Worm (Caenorhabditis elegans) whole organism, L2 larva: ENCODE data around the gene M03F4.4.

Experiments
- C34F6.9 ChIP-seq: fragments of 150-350 bp; optimal IDR thresholded peaks from 2 replicates; lab custom pipeline; 2014; ENCODE audit warnings: missing biosample characterization, missing genetic modification characterization
- F13H6.1 ChIP-seq: sonication (generic microtip); optimal IDR thresholded peaks from 2 replicates; lab custom pipeline; 2016; ENCODE audit warnings: missing genetic modification characterization, missing compliant biosample characterization
- R02D3.7 ChIP-seq: fragments of 150-350 bp; optimal IDR thresholded peaks from 2 replicates; lab custom pipeline; 2014; ENCODE audit warnings: missing biosample characterization, missing genetic modification characterization
- Y55F3AM.14 ChIP-seq: fragments of 200-800 bp; sonication (Bioruptor generic); optimal IDR thresholded peaks from 2 replicates; lab custom pipeline; 2018; ENCODE audit warnings: mild to moderate bottlenecking, missing genetic modification characterization, missing compliant biosample characterization
- ZK546.5 ChIP-seq: sonication (generic microtip); optimal IDR thresholded peaks from 2 replicates; lab custom pipeline; 2017; ENCODE audit warnings: missing biosample characterization, missing genetic modification characterization
- alr-1 ChIP-seq: fragments of 150-350 bp; optimal IDR thresholded peaks from 2 replicates; lab custom pipeline; 2014; ENCODE audit warnings: missing biosample characterization, missing genetic modification characterization
- ama-1 ChIP-seq: fragments of 150-350 bp; optimal IDR thresholded peaks from 2 replicates; lab custom pipeline; 2018; ENCODE audit warnings: inconsistent platforms
- blmp-1 ChIP-seq: sonication (generic microtip); optimal IDR thresholded peaks from 2 replicates; lab custom pipeline; 2017; ENCODE audit warnings: missing genetic modification characterization, mild to moderate bottlenecking, missing compliant biosample characterization, antibody characterized with exemption, moderate library complexity; ENCODE audit not compliant: insufficient read depth
- ceh-16 ChIP-seq: fragments of 150-350 bp; optimal IDR thresholded peaks from 2 replicates; lab custom pipeline; 2014; ENCODE audit warnings: missing biosample characterization, missing genetic modification characterization
- ceh-82 ChIP-seq: fragments of 150-350 bp; optimal IDR thresholded peaks from 2 replicates; lab custom pipeline; 2014; ENCODE audit warnings: missing biosample characterization, missing genetic modification characterization
- crh-2 ChIP-seq: sonication (generic microtip); optimal IDR thresholded peaks from 2 replicates; lab custom pipeline; 2017; ENCODE audit warnings: missing biosample characterization, missing genetic modification characterization
- dmd-4 ChIP-seq: sonication (generic microtip); optimal IDR thresholded peaks from 2 replicates; lab custom pipeline; 2017; ENCODE audit warnings: missing biosample characterization, missing genetic modification characterization
- elt-1 ChIP-seq: fragments of 150-350 bp; optimal IDR thresholded peaks from 2 replicates; lab custom pipeline; 2014; ENCODE audit warnings: missing biosample characterization, missing genetic modification characterization
- elt-3 ChIP-seq: sonication (generic microtip); optimal IDR thresholded peaks from 2 replicates; lab custom pipeline; 2017; ENCODE audit warnings: missing biosample characterization, missing genetic modification characterization
- gmeb-1 ChIP-seq: fragments of 150-350 bp; optimal IDR thresholded peaks from 2 replicates; lab custom pipeline; 2014; ENCODE audit warnings: missing biosample characterization, missing genetic modification characterization
- lin-11 ChIP-seq: fragments of 150-350 bp; sonication (generic microtip); optimal IDR thresholded peaks from 2 replicates; lab custom pipeline; 2014; ENCODE audit warnings: missing biosample characterization, missing genetic modification characterization, inconsistent platforms, mixed read lengths
- lin-13 ChIP-seq: fragments of 150-350 bp; optimal IDR thresholded peaks from 2 replicates; lab custom pipeline; 2014; ENCODE audit warnings: missing biosample characterization, missing genetic modification reagents, missing genetic modification characterization
- mab-5 ChIP-seq: fragments of 150-350 bp; optimal IDR thresholded peaks from 2 replicates; lab custom pipeline; 2014; ENCODE audit warnings: missing biosample characterization, missing genetic modification characterization
- mbf-1 ChIP-seq: sonication (generic microtip); optimal IDR thresholded peaks from 2 replicates; lab custom pipeline; 2017; ENCODE audit warnings: missing biosample characterization, missing genetic modification characterization
- mdl-1 ChIP-seq, 2 experiments: fragments of 150-350 bp in 1 of 2; sonication (generic microtip) in 1 of 2; optimal IDR thresholded peaks; 2 replicates each; lab custom pipeline; 2017; ENCODE audit warnings: missing biosample characterization in 2 of 2, missing genetic modification characterization in 2 of 2
- nhr-10 ChIP-seq: sonication (generic microtip); optimal IDR thresholded peaks from 2 replicates; lab custom pipeline; 2017; ENCODE audit warnings: missing biosample characterization, missing genetic modification characterization
- nhr-12 ChIP-seq: fragments of 150-350 bp; optimal IDR thresholded peaks from 2 replicates; lab custom pipeline; 2014; ENCODE audit warnings: missing biosample characterization, missing genetic modification characterization
- nhr-23 ChIP-seq: fragments of 150-350 bp; optimal IDR thresholded peaks from 2 replicates; lab custom pipeline; 2014; ENCODE audit warnings: missing biosample characterization, missing genetic modification reagents, missing genetic modification characterization
- nhr-25 ChIP-seq: fragments of 150-350 bp; sonication (generic microtip); optimal IDR thresholded peaks from 3 replicates; lab custom pipeline; 2014; ENCODE audit warnings: missing biosample characterization, missing genetic modification characterization
- nhr-6 ChIP-seq: fragments of 150-350 bp; optimal IDR thresholded peaks from 2 replicates; lab custom pipeline; 2014; ENCODE audit warnings: missing biosample characterization, missing genetic modification characterization
- nhr-77 ChIP-seq: fragments of 150-350 bp; optimal IDR thresholded peaks from 2 replicates; lab custom pipeline; 2014; ENCODE audit warnings: missing biosample characterization, missing genetic modification characterization
- skn-1 ChIP-seq: sonication (generic microtip); optimal IDR thresholded peaks from 2 replicates; lab custom pipeline; 2017; ENCODE audit warnings: missing biosample characterization, missing genetic modification characterization
- sma-9 ChIP-seq, 2 experiments: fragments of 150-350 bp in 1 of 2; sonication (generic microtip) in 1 of 2; optimal IDR thresholded peaks; 2 replicates each; lab custom pipeline; 2014 to 2016; ENCODE audit warnings: missing genetic modification characterization in 2 of 2, mild to moderate bottlenecking in 1 of 2, missing biosample characterization in 1 of 2, missing compliant biosample characterization in 1 of 2, missing genetic modification reagents in 1 of 2, moderate library complexity in 1 of 2
- snpc-4 ChIP-seq: fragments of 150-350 bp; optimal IDR thresholded peaks from 2 replicates; lab custom pipeline; 2014; ENCODE audit warnings: missing biosample characterization, missing genetic modification characterization
- unc-39 ChIP-seq: fragments of 150-350 bp; optimal IDR thresholded peaks from 2 replicates; lab custom pipeline; 2014; ENCODE audit warnings: missing biosample characterization, missing genetic modification characterization
- unc-55 ChIP-seq: fragments of 150-350 bp; sonication (generic microtip); optimal IDR thresholded peaks from 3 replicates; lab custom pipeline; 2014; ENCODE audit warnings: missing biosample characterization, missing genetic modification reagents, missing genetic modification characterization
- unc-62 ChIP-seq: fragments of 150-350 bp; optimal IDR thresholded peaks from 2 replicates; lab custom pipeline; 2014; ENCODE audit warnings: missing biosample characterization, missing genetic modification reagents, missing genetic modification characterization
- ztf-1 ChIP-seq: fragments of 200-800 bp; sonication (Bioruptor generic); conservative IDR thresholded peaks from 2 replicates; pipeline ENCODE4 v1.3.6; 2022; ENCODE audit warnings: missing genetic modification characterization, missing compliant biosample characterization
- ztf-11 ChIP-seq: sonication (generic microtip); optimal IDR thresholded peaks from 2 replicates; lab custom pipeline; 2017; ENCODE audit warnings: missing biosample characterization, missing genetic modification characterization
- ztf-4 ChIP-seq: fragments of 150-350 bp; optimal IDR thresholded peaks from 2 replicates; lab custom pipeline; 2014; ENCODE audit warnings: missing biosample characterization, missing genetic modification characterization

Gene M03F4.4

ce11 chrX:4932964-4933363 is 24.3 kb downstream of the M03F4.4 start:
- TF ChIP-seq dmd-4 = no peak
- TF ChIP-seq skn-1 (tag; lab: Kevin White, UChicago) = no peak
- no peak for TF ChIP-seq lin-13
- peak; percentile 35 for TF ChIP-seq C34F6.9 (tag; lab: Kevin White, UChicago)
- TF ChIP-seq unc-55 = peak; percentile 25
- TF ChIP-seq lin-11 (tag; lab: Kevin White, UChicago) = peak; percentile 14

DNA sequence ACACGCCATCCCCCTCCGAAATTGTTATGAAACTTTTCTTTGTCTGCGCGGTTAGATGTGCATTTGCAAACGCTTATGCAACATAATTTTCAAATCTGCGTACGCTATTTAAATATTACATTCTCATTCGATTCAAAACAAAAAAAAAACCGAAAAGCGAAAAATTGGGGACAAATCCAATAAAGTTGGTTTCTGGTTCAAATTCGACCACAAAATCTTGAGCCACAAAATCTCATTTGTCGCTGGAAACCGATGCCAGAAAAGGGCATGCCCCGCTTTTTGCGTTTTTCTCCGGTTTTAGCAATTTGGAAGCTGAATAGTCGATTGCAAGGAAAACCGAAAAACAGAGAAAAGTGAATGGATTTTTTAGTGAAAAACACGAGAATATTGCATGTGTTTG is 25.2 kb downstream of the M03F4.4 start:
- no peak for TF ChIP-seq F13H6.1
- TF ChIP-seq ztf-4 (tag; lab: Kevin White, UChicago) = no peak
- TF ChIP-seq ama-1 (lab: Kevin White, UChicago) = no peak
- TF ChIP-seq R02D3.7 (tag; lab: Kevin White, UChicago) = no peak
- no peak for TF ChIP-seq Y55F3AM.14 (GFP tag; lab: Kevin White, UChicago)
- TF ChIP-seq alr-1 (tag; lab: Kevin White, UChicago) = no peak
- no peak for TF ChIP-seq ztf-11 (tag; lab: Kevin White, UChicago)
- TF ChIP-seq crh-2 (tag; lab: Kevin White, UChicago) = no peak
- no peak for TF ChIP-seq elt-3 (tag; lab: Kevin White, UChicago)
- TF ChIP-seq C34F6.9 (tag; lab: Kevin White, UChicago) = no peak
- no peak for TF ChIP-seq nhr-12 (tag; lab: Kevin White, UChicago)
- TF ChIP-seq ztf-1 (GFP tag; lab: Robert Waterston, UW) = no peak
- TF ChIP-seq ZK546.5 (tag; lab: Kevin White, UChicago) = no peak
- TF ChIP-seq snpc-4 (tag; lab: Kevin White, UChicago) = no peak
- TF ChIP-seq lin-13 = no peak
- TF ChIP-seq mdl-1 (tag; optimal IDR thresholded peaks at IDR 0.05; lab: Kevin White, UChicago) = no peak
- TF ChIP-seq nhr-77 (tag; lab: Kevin White, UChicago) = no peak
- TF ChIP-seq ceh-16 (tag; lab: Kevin White, UChicago) = no peak
- no peak for TF ChIP-seq nhr-25 (tag; lab: Kevin White, UChicago)
- TF ChIP-seq unc-39 (tag; lab: Kevin White, UChicago) = no peak

- TF ChIP-seq C34F6.9 (tag; lab: Kevin White, UChicago) (no peak), gmeb-1 (tag; lab: Kevin White, UChicago) (no peak), F13H6.1 (no peak), Y55F3AM.14 (GFP tag; lab: Kevin White, UChicago) (no peak), sma-9 (GFP tag; optimal IDR thresholded peaks at IDR 0.05; lab: Kevin White, UChicago) (no peak), sma-9 (tag; optimal IDR thresholded peaks at IDR 0.05; lab: Kevin White, UChicago) (no peak), unc-39 (tag; lab: Kevin White, UChicago) (no peak), nhr-12 (tag; lab: Kevin White, UChicago) (no peak), crh-2 (tag; lab: Kevin White, UChicago) (no peak), nhr-77 (tag; lab: Kevin White, UChicago) (no peak), unc-62 (no peak), mbf-1 (tag; lab: Kevin White, UChicago) (no peak), lin-13 (no peak), blmp-1 (tag; lab: Kevin White, UChicago) (no peak)
These were observed 27.6 kb downstream of the M03F4.4 start, which contains the start of gene mct-4 for ce11 chrX:4929657-4930056. mct-4 (minus strand) TSS chrX:4929757.

DNA sequence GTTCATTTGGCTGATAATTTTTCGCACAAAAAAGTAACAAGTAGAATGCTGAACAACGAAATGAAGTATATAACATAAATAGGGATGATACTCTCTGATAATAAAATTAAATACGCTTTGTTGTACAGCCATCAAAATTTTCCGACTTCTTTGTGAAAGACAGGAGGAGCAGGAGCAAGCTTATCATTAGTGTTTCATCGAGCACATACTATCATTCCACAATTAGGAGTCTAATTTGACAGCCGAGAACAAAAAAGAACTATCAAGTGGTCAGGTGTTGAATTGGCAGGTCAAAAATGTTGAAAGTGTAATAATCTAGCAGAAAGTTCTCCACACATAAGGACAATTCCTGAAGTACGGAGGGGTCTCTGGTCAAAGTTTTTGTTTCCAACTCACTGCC is 29.1 kb downstream of the M03F4.4 start:
- no peak for TF ChIP-seq unc-62
- TF ChIP-seq snpc-4 (tag; lab: Kevin White, UChicago) = no peak
- TF ChIP-seq Y55F3AM.14 (GFP tag; lab: Kevin White, UChicago) = no peak
- no peak for TF ChIP-seq nhr-10 (tag; lab: Kevin White, UChicago)
- TF ChIP-seq elt-1 (tag; lab: Kevin White, UChicago) = no peak
- no peak for TF ChIP-seq mab-5 (tag; lab: Kevin White, UChicago)
- TF ChIP-seq lin-13 = no peak

DNA sequence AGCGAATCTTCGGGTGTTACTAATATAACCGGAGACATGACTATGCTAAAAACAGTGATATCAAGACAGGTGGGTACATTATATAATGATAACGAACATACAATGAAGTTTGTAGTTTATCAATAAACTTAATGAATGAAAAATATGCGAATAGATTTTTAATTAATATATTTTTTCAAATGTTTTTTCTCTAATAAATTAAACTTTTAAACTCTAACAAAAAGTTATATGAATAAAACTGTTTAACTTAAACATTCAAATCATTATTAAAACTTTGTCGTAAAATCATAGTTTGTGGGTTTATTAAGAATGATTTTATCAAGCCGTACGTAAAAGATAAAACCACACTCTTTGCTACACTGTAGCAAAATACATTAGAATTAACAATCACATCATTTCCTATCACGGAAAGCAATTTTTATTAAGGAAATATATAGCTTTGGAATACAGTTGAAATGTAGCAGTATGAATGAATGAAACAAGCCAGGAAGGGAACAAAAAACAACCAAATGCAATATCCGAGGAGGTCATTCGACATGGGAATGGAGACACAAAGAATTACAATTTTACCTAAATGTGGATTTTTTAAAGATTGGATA is 36.2 kb downstream of the M03F4.4 start, which contains the start of gene K05B2.4:
K05B2.4 (minus strand) TSS at position 51 of the 599 bp plus-strand sequence.
- TF ChIP-seq ZK546.5 (tag; lab: Kevin White, UChicago) (no peak), ama-1 (lab: Kevin White, UChicago) (no peak), skn-1 (tag; lab: Kevin White, UChicago) (no peak), gmeb-1 (tag; lab: Kevin White, UChicago) (no peak), nhr-23 (no peak), snpc-4 (tag; lab: Kevin White, UChicago) (no peak), mdl-1 (tag; optimal IDR thresholded peaks at IDR 0.05; lab: Kevin White, UChicago) (no peak), elt-3 (tag; lab: Kevin White, UChicago) (no peak), C34F6.9 (tag; lab: Kevin White, UChicago) (no peak), alr-1 (tag; lab: Kevin White, UChicago) (no peak), nhr-6 (no peak), ceh-82 (tag; lab: Kevin White, UChicago) (no peak)
- TF ChIP-seq, all 48 proteins: peak for 0
